Fruit fly (Drosophila melanogaster): Measurements from ENCODE around the gene CG15252.

CG15252 gene

dm6 chrX:9980464-9980863, at the start of gene CG15252:
Gene CG15252 (minus strand): TSS chrX:9980564.
- TF ChIP-seq EcR (GFP tag; optimal IDR thresholded peaks at IDR 0.05): no peak
- TF ChIP-seq usp (GFP tag; optimal IDR thresholded peaks at IDR 0.05): no peak
- TF ChIP-seq CG8478 (optimal IDR thresholded peaks at IDR 0.05): no peak
- no peak for TF ChIP-seq Dll (optimal IDR thresholded peaks at IDR 0.05)
- no peak for TF ChIP-seq pan (optimal IDR thresholded peaks at IDR 0.05)
- TF ChIP-seq psq (optimal IDR thresholded peaks at IDR 0.05): no peak

- no peak for TF ChIP-seq psq (optimal IDR thresholded peaks at IDR 0.05)
- TF ChIP-seq usp (GFP tag; optimal IDR thresholded peaks at IDR 0.05): no peak
- no peak for TF ChIP-seq Dll (optimal IDR thresholded peaks at IDR 0.05)
- TF ChIP-seq pan (optimal IDR thresholded peaks at IDR 0.05): no peak
- no peak for TF ChIP-seq EcR (GFP tag; optimal IDR thresholded peaks at IDR 0.05)
- TF ChIP-seq CG8478 (optimal IDR thresholded peaks at IDR 0.05): no peak
Observed at dm6 chrX:10029730-10030129, 49.4 kb upstream of the CG15252 start.

dm6 chrX:10021809-10022208, 41.4 kb upstream of the CG15252 start:
- no peak for TF ChIP-seq EcR (GFP tag; optimal IDR thresholded peaks at IDR 0.05)
- TF ChIP-seq CG8478 (optimal IDR thresholded peaks at IDR 0.05): no peak
- no peak for TF ChIP-seq pan (optimal IDR thresholded peaks at IDR 0.05)
- TF ChIP-seq usp (GFP tag; optimal IDR thresholded peaks at IDR 0.05): no peak
- TF ChIP-seq psq (optimal IDR thresholded peaks at IDR 0.05): no peak
- TF ChIP-seq Dll (optimal IDR thresholded peaks at IDR 0.05): no peak

dm6 chrX:10020857-10021256, 40.5 kb upstream of the CG15252 start:
- TF ChIP-seq Dll (optimal IDR thresholded peaks at IDR 0.05) (no peak), pan (optimal IDR thresholded peaks at IDR 0.05) (no peak), EcR (GFP tag; optimal IDR thresholded peaks at IDR 0.05) (no peak), psq (optimal IDR thresholded peaks at IDR 0.05) (no peak), CG8478 (optimal IDR thresholded peaks at IDR 0.05) (no peak), usp (GFP tag; optimal IDR thresholded peaks at IDR 0.05) (no peak)

dm6 chrX:10016724-10017123, 36.4 kb upstream of the CG15252 start, which contains the start of gene Cht6:
Gene Cht6 (plus strand): TSS chrX:10016845.
- TF ChIP-seq pan (optimal IDR thresholded peaks at IDR 0.05): no peak
- no peak for TF ChIP-seq usp (GFP tag; optimal IDR thresholded peaks at IDR 0.05)
- TF ChIP-seq CG8478 (optimal IDR thresholded peaks at IDR 0.05): no peak
- TF ChIP-seq Dll (optimal IDR thresholded peaks at IDR 0.05): no peak
- no peak for TF ChIP-seq EcR (GFP tag; optimal IDR thresholded peaks at IDR 0.05)
- no peak for TF ChIP-seq psq (optimal IDR thresholded peaks at IDR 0.05)

- TF ChIP-seq CG8478 (optimal IDR thresholded peaks at IDR 0.05) (no peak), pan (optimal IDR thresholded peaks at IDR 0.05) (no peak), psq (optimal IDR thresholded peaks at IDR 0.05) (no peak)
Observed at dm6 chrX:10014738-10015703, 34.7 kb upstream of the CG15252 start.

- TF ChIP-seq pan (optimal IDR thresholded peaks at IDR 0.05) (no peak), Dll (optimal IDR thresholded peaks at IDR 0.05) (no peak), CG8478 (optimal IDR thresholded peaks at IDR 0.05) (no peak), usp (GFP tag; optimal IDR thresholded peaks at IDR 0.05) (no peak), psq (optimal IDR thresholded peaks at IDR 0.05) (no peak), EcR (GFP tag; optimal IDR thresholded peaks at IDR 0.05) (no peak)
Observed at dm6 chrX:10009794-10010614, 29.6 kb upstream of the CG15252 start, which contains the start of gene Dna2. Gene Dna2 (plus strand): TSS chrX:10010481.

- no peak for TF ChIP-seq usp (GFP tag; optimal IDR thresholded peaks at IDR 0.05)
- TF ChIP-seq Dll (optimal IDR thresholded peaks at IDR 0.05): no peak
- no peak for TF ChIP-seq EcR (GFP tag; optimal IDR thresholded peaks at IDR 0.05)
- TF ChIP-seq psq (optimal IDR thresholded peaks at IDR 0.05): no peak
- no peak for TF ChIP-seq CG8478 (optimal IDR thresholded peaks at IDR 0.05)
- no peak for TF ChIP-seq pan (optimal IDR thresholded peaks at IDR 0.05)
Observed at dm6 chrX:10008576-10009260, 28.4 kb upstream of the CG15252 start, which contains the start of gene CG33557. Gene CG33557 (plus strand): TSS chrX:10009210.

dm6 chrX:9993427-9994218, 13.3 kb upstream of the CG15252 start:
- TF ChIP-seq psq (optimal IDR thresholded peaks at IDR 0.05): no peak
- no peak for TF ChIP-seq Dll (optimal IDR thresholded peaks at IDR 0.05)
- no peak for TF ChIP-seq pan (optimal IDR thresholded peaks at IDR 0.05)
- no peak for TF ChIP-seq EcR (GFP tag; optimal IDR thresholded peaks at IDR 0.05)
- no peak for TF ChIP-seq usp (GFP tag; optimal IDR thresholded peaks at IDR 0.05)
- no peak for TF ChIP-seq CG8478 (optimal IDR thresholded peaks at IDR 0.05)

- TF ChIP-seq CG8478 (optimal IDR thresholded peaks at IDR 0.05) (no peak), usp (GFP tag; optimal IDR thresholded peaks at IDR 0.05) (no peak), EcR (GFP tag; optimal IDR thresholded peaks at IDR 0.05) (no peak), Dll (optimal IDR thresholded peaks at IDR 0.05) (no peak), psq (optimal IDR thresholded peaks at IDR 0.05) (no peak), pan (optimal IDR thresholded peaks at IDR 0.05) (no peak)
Observed at dm6 chrX:9992934-9993333, 12.6 kb upstream of the CG15252 start.
